Worm (Caenorhabditis elegans) whole organism, L1 larva: ENCODE results near the gene pigc-1.

Source experiments
- C04F5.9 ChIP-seq: sonication (generic microtip); optimal IDR thresholded peaks from 2 replicates; lab custom pipeline; 2016; ENCODE audit warnings: missing genetic modification characterization, missing compliant biosample characterization
- F16B12.6 ChIP-seq: fragments of 150-350 bp; optimal IDR thresholded peaks from 2 replicates; lab custom pipeline; 2014; ENCODE audit warnings: missing biosample characterization, missing genetic modification characterization
- Y116A8C.19 ChIP-seq: sonication (generic microtip); optimal IDR thresholded peaks from 2 replicates; lab custom pipeline; 2016; ENCODE audit warnings: missing compliant biosample characterization, missing genetic modification characterization, borderline replicate concordance
- alr-1 ChIP-seq: fragments of 200-800 bp; sonication (Bioruptor generic); optimal IDR thresholded peaks from 2 replicates; lab custom pipeline; 2018; ENCODE audit warnings: borderline replicate concordance, mild to moderate bottlenecking, missing genetic modification characterization, missing compliant biosample characterization
- ama-1 ChIP-seq: fragments of 150-350 bp; optimal IDR thresholded peaks from 2 replicates; lab custom pipeline; 2014
- blmp-1 ChIP-seq: fragments of 150-350 bp; optimal IDR thresholded peaks from 2 replicates; lab custom pipeline; 2014; ENCODE audit warnings: missing biosample characterization, missing genetic modification characterization
- ceh-63 ChIP-seq: fragments of 200-800 bp; sonication (Bioruptor generic); optimal IDR thresholded peaks from 2 replicates; lab custom pipeline; 2018; ENCODE audit warnings: mild to moderate bottlenecking, missing genetic modification characterization, missing compliant biosample characterization
- ceh-8 ChIP-seq: fragments of 200-800 bp; sonication (Bioruptor generic); optimal IDR thresholded peaks from 2 replicates; lab custom pipeline; 2018; ENCODE audit warnings: mild to moderate bottlenecking, missing genetic modification characterization, moderate library complexity, missing compliant biosample characterization
- dpl-1 ChIP-seq, 3 experiments: fragments of 150-350 bp in 2 of 3; sonication (generic microtip) in 1 of 3; optimal IDR thresholded peaks; 2 replicates each; lab custom pipeline; 2014 to 2017; ENCODE audit warnings: missing biosample characterization in 3 of 3, missing genetic modification characterization in 3 of 3, missing genetic modification reagents in 3 of 3
- efl-1 ChIP-seq, 4 experiments: fragments of 150-350 bp; optimal IDR thresholded peaks in 3 of 4; peaks in 1 of 4; 1 replicate in 1 of 4; 2 replicates in 3 of 4; lab custom pipeline; 2014; ENCODE audit warnings: missing biosample characterization in 2 of 4, missing genetic modification characterization in 2 of 4, missing genetic modification reagents in 2 of 4
- elt-2 ChIP-seq: sonication (generic microtip); optimal IDR thresholded peaks from 2 replicates; lab custom pipeline; 2016; ENCODE audit warnings: missing genetic modification characterization, mild to moderate bottlenecking, inconsistent platforms, missing compliant biosample characterization, missing genetic modification reagents
- elt-3 ChIP-seq, 6 experiments: fragments of 150-350 bp in 1 of 6; sonication (generic microtip); optimal IDR thresholded peaks; 2 replicates each; lab custom pipeline; 2017 to 2018; ENCODE audit warnings: missing biosample characterization in 6 of 6, missing genetic modification characterization in 6 of 6, inconsistent platforms in 1 of 6
- fos-1 ChIP-seq: fragments of 150-350 bp; optimal IDR thresholded peaks from 2 replicates; lab custom pipeline; 2014; ENCODE audit warnings: missing biosample characterization, missing genetic modification characterization
- grh-1 ChIP-seq: fragments of 200-800 bp; sonication (Bioruptor generic); IDR thresholded peaks from 2 replicates; pipeline ENCODE4 v1.3.6; 2022; ENCODE audit warnings: missing genetic modification reagents, missing genetic modification characterization, missing compliant biosample characterization
- hpl-2 ChIP-seq: fragments of 150-350 bp; optimal IDR thresholded peaks from 2 replicates; lab custom pipeline; 2014; ENCODE audit warnings: missing biosample characterization, missing genetic modification reagents, missing genetic modification characterization
- jun-1 ChIP-seq: fragments of 150-350 bp; optimal IDR thresholded peaks from 2 replicates; lab custom pipeline; 2014; ENCODE audit warnings: missing biosample characterization, missing genetic modification reagents, missing genetic modification characterization
- lin-13 ChIP-seq: fragments of 150-350 bp; optimal IDR thresholded peaks from 2 replicates; lab custom pipeline; 2014; ENCODE audit warnings: missing biosample characterization, missing genetic modification reagents, missing genetic modification characterization
- lin-14 ChIP-seq: fragments of 200-800 bp; sonication (Bioruptor generic); optimal IDR thresholded peaks from 2 replicates; lab custom pipeline; 2018; ENCODE audit warnings: mild to moderate bottlenecking, missing genetic modification characterization, moderate library complexity, missing compliant biosample characterization
- lin-15B ChIP-seq: fragments of 150-350 bp; sonication (generic microtip); optimal IDR thresholded peaks from 3 replicates; lab custom pipeline; 2014; ENCODE audit warnings: missing biosample characterization, missing genetic modification characterization
- lin-35 ChIP-seq, 2 experiments: fragments of 150-350 bp; optimal IDR thresholded peaks; 2 replicates each; lab custom pipeline; 2014; ENCODE audit warnings: missing biosample characterization in 2 of 2, missing genetic modification characterization in 2 of 2, missing genetic modification reagents in 2 of 2
- lir-3 ChIP-seq: sonication (generic microtip); optimal IDR thresholded peaks from 2 replicates; lab custom pipeline; 2016; ENCODE audit warnings: mild to moderate bottlenecking, missing genetic modification characterization, moderate library complexity, missing compliant biosample characterization; ENCODE audit not compliant: poor library complexity
- lsy-2 ChIP-seq, 2 experiments: fragments of 150-350 bp; optimal IDR thresholded peaks; 2 replicates each; lab custom pipeline; 2014; ENCODE audit warnings: missing biosample characterization in 2 of 2, missing genetic modification characterization in 2 of 2
- mdl-1 ChIP-seq, 2 experiments: fragments of 150-350 bp; optimal IDR thresholded peaks; 2 replicates each; lab custom pipeline; 2014 to 2017; ENCODE audit warnings: missing biosample characterization in 2 of 2, missing genetic modification characterization in 2 of 2, inconsistent platforms in 1 of 2
- mep-1 ChIP-seq: fragments of 150-350 bp; optimal IDR thresholded peaks from 2 replicates; lab custom pipeline; 2014; ENCODE audit warnings: missing biosample characterization, missing genetic modification characterization
- nhr-11 ChIP-seq: fragments of 150-350 bp; optimal IDR thresholded peaks from 2 replicates; lab custom pipeline; 2014; ENCODE audit warnings: missing biosample characterization, missing genetic modification characterization
- nhr-47 ChIP-seq: sonication (generic microtip); optimal IDR thresholded peaks from 2 replicates; lab custom pipeline; 2016; ENCODE audit warnings: mild to moderate bottlenecking, missing genetic modification characterization, moderate library complexity, missing compliant biosample characterization
- nhr-76 ChIP-seq: sonication (generic microtip); optimal IDR thresholded peaks from 2 replicates; lab custom pipeline; 2017; ENCODE audit warnings: missing biosample characterization, missing genetic modification characterization
- nhr-85 ChIP-seq: sonication (generic microtip); peaks from one replicate; lab custom pipeline; 2016; ENCODE audit warnings: missing genetic modification characterization, inconsistent platforms, missing compliant biosample characterization
- pax-3 ChIP-seq: fragments of 200-800 bp; sonication (Bioruptor generic); optimal IDR thresholded peaks from 2 replicates; lab custom pipeline; 2018; ENCODE audit warnings: mild to moderate bottlenecking, missing genetic modification characterization, moderate library complexity, missing compliant biosample characterization
- pqm-1 ChIP-seq: sonication (generic microtip); optimal IDR thresholded peaks from 3 replicates; lab custom pipeline; 2017; ENCODE audit warnings: missing biosample characterization, missing genetic modification characterization
- rnt-1 ChIP-seq: sonication (generic microtip); optimal IDR thresholded peaks from 2 replicates; lab custom pipeline; 2016; ENCODE audit warnings: mild to moderate bottlenecking, missing genetic modification characterization, moderate library complexity, missing compliant biosample characterization
- skn-1 ChIP-seq: fragments of 150-350 bp; optimal IDR thresholded peaks from 2 replicates; lab custom pipeline; 2014; ENCODE audit warnings: missing biosample characterization, missing genetic modification characterization
- snu-23 ChIP-seq: sonication (generic microtip); optimal IDR thresholded peaks from 2 replicates; lab custom pipeline; 2016; ENCODE audit warnings: missing genetic modification characterization, missing compliant biosample characterization
- sptf-1 ChIP-seq: fragments of 150-350 bp; optimal IDR thresholded peaks from 2 replicates; lab custom pipeline; 2014; ENCODE audit warnings: missing biosample characterization, missing genetic modification characterization
- sup-37 ChIP-seq: fragments of 200-800 bp; sonication (Bioruptor generic); optimal IDR thresholded peaks from 2 replicates; lab custom pipeline; 2018; ENCODE audit warnings: mild to moderate bottlenecking, missing genetic modification characterization, missing compliant biosample characterization
- tbx-2 ChIP-seq: sonication (generic microtip); optimal IDR thresholded peaks from 2 replicates; lab custom pipeline; 2016; ENCODE audit warnings: missing genetic modification characterization, missing compliant biosample characterization
- tlp-1 ChIP-seq: fragments of 150-350 bp; optimal IDR thresholded peaks from 2 replicates; lab custom pipeline; 2014; ENCODE audit warnings: missing biosample characterization, missing genetic modification characterization
- unc-130 ChIP-seq: fragments of 150-350 bp; optimal IDR thresholded peaks from 2 replicates; lab custom pipeline; 2017; ENCODE audit warnings: missing biosample characterization, missing genetic modification characterization, inconsistent platforms
- unc-62 ChIP-seq: fragments of 150-350 bp; optimal IDR thresholded peaks from 2 replicates; lab custom pipeline; 2014; ENCODE audit warnings: missing biosample characterization, missing genetic modification reagents, missing genetic modification characterization
- unc-86 ChIP-seq: sonication (generic microtip); optimal IDR thresholded peaks from 2 replicates; lab custom pipeline; 2016; ENCODE audit warnings: missing genetic modification characterization, missing compliant biosample characterization
- vab-15 ChIP-seq: sonication (generic microtip); optimal IDR thresholded peaks from 2 replicates; lab custom pipeline; 2017; ENCODE audit warnings: missing genotype, mild to moderate bottlenecking, missing genetic modification characterization, missing compliant biosample characterization
- xbp-1 ChIP-seq: sonication (generic microtip); optimal IDR thresholded peaks from 2 replicates; lab custom pipeline; 2016; ENCODE audit warnings: missing genetic modification characterization, missing compliant biosample characterization
- zag-1 ChIP-seq: fragments of 150-350 bp; optimal IDR thresholded peaks from 2 replicates; lab custom pipeline; 2014; ENCODE audit warnings: missing biosample characterization, missing genetic modification characterization
- zip-4 ChIP-seq: fragments of 200-800 bp; sonication (Bioruptor generic); optimal IDR thresholded peaks from 2 replicates; lab custom pipeline; 2018; ENCODE audit warnings: mild to moderate bottlenecking, missing genetic modification characterization, moderate library complexity, missing compliant biosample characterization
- ztf-11 ChIP-seq, 2 experiments: sonication (generic microtip); optimal IDR thresholded peaks; 2 replicates each; lab custom pipeline; 2016 to 2017; ENCODE audit warnings: missing genetic modification characterization in 2 of 2, missing biosample characterization in 1 of 2, missing compliant biosample characterization in 1 of 2
- ztf-4 ChIP-seq: fragments of 150-350 bp; optimal IDR thresholded peaks from 2 replicates; lab custom pipeline; 2014; ENCODE audit warnings: missing biosample characterization, missing genetic modification characterization

The pigc-1 gene

ce11 chrIV:9374529-9374928 lies 31.6 kb upstream of the pigc-1 start, which contains the start of gene C10C5.3:
C10C5.3 (plus strand) TSS chrIV:9374829.
- no peak for TF ChIP-seq ama-1 (lab: Kevin White, UChicago)
- no peak for TF ChIP-seq skn-1
- TF ChIP-seq tlp-1 (tag; lab: Kevin White, UChicago), result no peak
- TF ChIP-seq nhr-76 (tag; lab: Kevin White, UChicago), result no peak
- no peak for TF ChIP-seq pqm-1 (tag; lab: Kevin White, UChicago)
- TF ChIP-seq lin-35 (GFP tag; optimal IDR thresholded peaks at IDR 0.05; lab: Kevin White, UChicago), result no peak
- TF ChIP-seq nhr-47 (tag; lab: Kevin White, UChicago), result no peak
- TF ChIP-seq blmp-1 (tag; lab: Kevin White, UChicago), result no peak
- no peak for TF ChIP-seq ceh-8 (GFP tag; lab: Kevin White, UChicago)
- TF ChIP-seq fos-1, result no peak
- no peak for TF ChIP-seq hpl-2 (GFP tag; lab: Kevin White, UChicago)
- TF ChIP-seq Y116A8C.19 (tag; lab: Kevin White, UChicago), result no peak

ce11 chrIV:9371126-9371525 lies 28.2 kb upstream of the pigc-1 start, which contains the start of gene fbxc-58:
fbxc-58 (plus strand) TSS chrIV:9371508.
- TF ChIP-seq efl-1 (optimal IDR thresholded peaks at IDR 0.05; lab: Kevin White, UChicago) (no peak), efl-1 (GFP tag; optimal IDR thresholded peaks at IDR 0.05 in 1 of 2; lab: Kevin White, UChicago) (peak in 1 of 2 experiments; percentile 45), mdl-1 (tag; optimal IDR thresholded peaks at IDR 0.05; lab: Kevin White, UChicago) (no peak), skn-1 (peak; percentile 46)
- TF ChIP-seq, all 84 proteins: peak for 2

- TF ChIP-seq dpl-1 (GFP tag; optimal IDR thresholded peaks at IDR 0.05; lab: Kevin White, UChicago) (no peak), sup-37 (no peak), jun-1 (tag; lab: Kevin White, UChicago) (no peak), fos-1 (no peak), xbp-1 (no peak), ceh-63 (GFP tag; lab: Kevin White, UChicago) (no peak), C04F5.9 (tag; lab: Kevin White, UChicago) (no peak), lin-15B (tag; lab: Kevin White, UChicago) (no peak), lsy-2 (tag; optimal IDR thresholded peaks at IDR 0.05; lab: Kevin White, UChicago) (peak in 1 of 2 experiments; percentile 45), lin-13 (no peak), pax-3 (no peak), ztf-11 (tag; optimal IDR thresholded peaks at IDR 0.05; lab: Kevin White, UChicago) (no peak), tbx-2 (no peak), ztf-4 (tag; lab: Kevin White, UChicago) (no peak), elt-3 (tag; optimal IDR thresholded peaks at IDR 0.05; lab: Kevin White, UChicago) (no peak), zag-1 (tag; lab: Kevin White, UChicago) (no peak), grh-1 (GFP tag; lab: Robert Waterston, UW) (no peak), ama-1 (lab: Kevin White, UChicago) (no peak), nhr-85 (tag; lab: Kevin White, UChicago) (peak; percentile 62), sptf-1 (no peak), mep-1 (tag; lab: Kevin White, UChicago) (peak; percentile 16), hpl-2 (GFP tag; lab: Kevin White, UChicago) (no peak), lin-35 (GFP tag; optimal IDR thresholded peaks at IDR 0.05; lab: Kevin White, UChicago) (peak in 1 of 2 experiments; percentile 55), F16B12.6 (no peak), unc-130 (tag; lab: Kevin White, UChicago) (no peak), snu-23 (GFP tag; lab: Kevin White, UChicago) (peak; percentile 41), lin-14 (GFP tag; lab: Kevin White, UChicago) (peak; percentile 59), elt-2 (tag; lab: Kevin White, UChicago) (no peak), alr-1 (tag; lab: Kevin White, UChicago) (no peak), lir-3 (tag; lab: Kevin White, UChicago) (no peak), vab-15 (no peak), nhr-11 (tag; lab: Kevin White, UChicago) (no peak), nhr-47 (tag; lab: Kevin White, UChicago) (no peak), rnt-1 (tag; lab: Kevin White, UChicago) (peak; percentile 36), unc-86 (tag; lab: Kevin White, UChicago) (no peak), unc-62 (GFP tag; lab: Kevin White, UChicago) (no peak), zip-4 (GFP tag; lab: Kevin White, UChicago) (no peak)
Measured at ce11 chrIV:9367852-9368627, 25.1 kb upstream of the pigc-1 start.
